Worm (Caenorhabditis elegans) whole organism, L2 larva: ENCODE measurements around the gene mml-1.

Source experiments
- alr-1 ChIP-seq: fragments of 150-350 bp; optimal IDR thresholded peaks from 2 replicates; lab custom pipeline; 2014; ENCODE audit warnings: missing biosample characterization, missing genetic modification characterization
- aly-2 ChIP-seq: fragments of 150-350 bp; optimal IDR thresholded peaks from 2 replicates; lab custom pipeline; 2014; ENCODE audit warnings: missing biosample characterization, missing genetic modification characterization
- ama-1 ChIP-seq: fragments of 150-350 bp; optimal IDR thresholded peaks from 2 replicates; lab custom pipeline; 2018; ENCODE audit warnings: inconsistent platforms
- egl-27 ChIP-seq: sonication (generic microtip); optimal IDR thresholded peaks from 3 replicates; lab custom pipeline; 2017; ENCODE audit warnings: missing biosample characterization, missing genetic modification reagents, missing genetic modification characterization
- elt-1 ChIP-seq: fragments of 150-350 bp; optimal IDR thresholded peaks from 2 replicates; lab custom pipeline; 2014; ENCODE audit warnings: missing biosample characterization, missing genetic modification characterization
- elt-3 ChIP-seq: sonication (generic microtip); optimal IDR thresholded peaks from 2 replicates; lab custom pipeline; 2017; ENCODE audit warnings: missing biosample characterization, missing genetic modification characterization
- fos-1 ChIP-seq: fragments of 150-350 bp; optimal IDR thresholded peaks from 2 replicates; lab custom pipeline; 2014; ENCODE audit warnings: missing biosample characterization, missing genetic modification characterization
- mdl-1 ChIP-seq, 2 experiments: fragments of 150-350 bp in 1 of 2; sonication (generic microtip) in 1 of 2; optimal IDR thresholded peaks; 2 replicates each; lab custom pipeline; 2017; ENCODE audit warnings: missing biosample characterization in 2 of 2, missing genetic modification characterization in 2 of 2
- nhr-237 ChIP-seq: fragments of 150-350 bp; optimal IDR thresholded peaks from 2 replicates; lab custom pipeline; 2014; ENCODE audit warnings: missing biosample characterization, missing genetic modification characterization
- nhr-6 ChIP-seq: fragments of 150-350 bp; optimal IDR thresholded peaks from 2 replicates; lab custom pipeline; 2014; ENCODE audit warnings: missing biosample characterization, missing genetic modification characterization
- snpc-4 ChIP-seq: fragments of 150-350 bp; optimal IDR thresholded peaks from 2 replicates; lab custom pipeline; 2014; ENCODE audit warnings: missing biosample characterization, missing genetic modification characterization
- unc-39 ChIP-seq: fragments of 150-350 bp; optimal IDR thresholded peaks from 2 replicates; lab custom pipeline; 2014; ENCODE audit warnings: missing biosample characterization, missing genetic modification characterization
- ztf-11 ChIP-seq: sonication (generic microtip); optimal IDR thresholded peaks from 2 replicates; lab custom pipeline; 2017; ENCODE audit warnings: missing biosample characterization, missing genetic modification characterization

- TF ChIP-seq aly-2 (tag; lab: Kevin White, UChicago) (no peak), nhr-6 (tag; lab: Kevin White, UChicago) (no peak), ama-1 (lab: Kevin White, UChicago) (peak; percentile 1), egl-27 (peak; percentile 6), fos-1 (no peak), alr-1 (tag; lab: Kevin White, UChicago) (no peak), nhr-237 (no peak), snpc-4 (tag; lab: Kevin White, UChicago) (no peak), unc-39 (tag; lab: Kevin White, UChicago) (no peak), mdl-1 (tag; optimal IDR thresholded peaks at IDR 0.05; lab: Kevin White, UChicago) (no peak), elt-3 (tag; lab: Kevin White, UChicago) (no peak), ztf-11 (no peak), elt-1 (tag; lab: Kevin White, UChicago) (no peak)
Measured at ce11 chrIII:7338693-7339092, 35.8 kb downstream of the mml-1 start, which contains the start of gene kap-1.
